Fruit fly (Drosophila melanogaster): ENCODE measurements around the gene nom.

Gene nom

DNA sequence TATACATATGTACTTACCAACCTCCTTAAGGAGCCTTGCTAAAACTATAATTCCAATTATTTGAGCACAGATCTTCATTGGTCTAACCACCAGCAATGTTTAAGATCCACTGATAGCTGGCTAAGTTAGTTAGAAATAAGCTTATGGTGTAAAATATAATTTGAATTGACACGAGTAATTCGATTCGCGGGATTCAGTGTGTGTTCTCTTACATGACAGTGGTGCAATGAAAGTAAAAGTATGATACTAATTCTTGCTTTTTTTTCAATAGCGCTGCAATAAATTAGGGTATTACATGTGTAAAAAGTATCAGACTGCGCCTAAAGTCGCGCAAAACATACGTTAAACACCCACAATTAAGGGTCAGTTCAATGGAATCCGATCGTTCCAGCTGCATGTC is 43.0 kb upstream of the nom start, which contains the start of gene CG33325:
Gene CG33325 (minus strand): TSS at position 101 of the 400 bp plus-strand sequence.
- no peak for TF ChIP-seq slbo (GFP tag; IDR thresholded peaks at IDR 0.05)
- no peak for TF ChIP-seq CoRest (tag; optimal IDR thresholded peaks at IDR 0.05)
- no peak for TF ChIP-seq chinmo (GFP tag; IDR thresholded peaks at IDR 0.05; ENCODE audit: partially characterized antibody)
- no peak for TF ChIP-seq tgo (GFP tag; IDR thresholded peaks at IDR 0.05)
- TF ChIP-seq Poxn (GFP tag; IDR thresholded peaks at IDR 0.05), result no peak
- no peak for TF ChIP-seq onecut (GFP tag; IDR thresholded peaks at IDR 0.05)
- no peak for TF ChIP-seq pan (optimal IDR thresholded peaks at IDR 0.05)
- no peak for TF ChIP-seq pan (GFP tag; optimal IDR thresholded peaks at IDR 0.05 in 1 of 2, IDR thresholded peaks at IDR 0.05 in 1 of 2)
- no peak for TF ChIP-seq CG12299 (tag; optimal IDR thresholded peaks at IDR 0.05)
- no peak for TF ChIP-seq gcm (GFP tag; optimal IDR thresholded peaks at IDR 0.05)
- TF ChIP-seq CG5953 (GFP tag; IDR thresholded peaks at IDR 0.05), result no peak
- no peak for TF ChIP-seq CG42726 (GFP tag; IDR thresholded peaks at IDR 0.05; ENCODE audit: partially characterized antibody)
- no peak for TF ChIP-seq Mad (GFP tag; optimal IDR thresholded peaks at IDR 0.05)
- TF ChIP-seq CG16863 (GFP tag; optimal IDR thresholded peaks at IDR 0.05), result no peak
- TF ChIP-seq Neu2 (GFP tag; optimal IDR thresholded peaks at IDR 0.05; ENCODE audit: borderline replicate concordance), result no peak
- no peak for TF ChIP-seq CG34422 (GFP tag; IDR thresholded peaks at IDR 0.05)
- TF ChIP-seq CG6689 (GFP tag; IDR thresholded peaks at IDR 0.05), result no peak

DNA sequence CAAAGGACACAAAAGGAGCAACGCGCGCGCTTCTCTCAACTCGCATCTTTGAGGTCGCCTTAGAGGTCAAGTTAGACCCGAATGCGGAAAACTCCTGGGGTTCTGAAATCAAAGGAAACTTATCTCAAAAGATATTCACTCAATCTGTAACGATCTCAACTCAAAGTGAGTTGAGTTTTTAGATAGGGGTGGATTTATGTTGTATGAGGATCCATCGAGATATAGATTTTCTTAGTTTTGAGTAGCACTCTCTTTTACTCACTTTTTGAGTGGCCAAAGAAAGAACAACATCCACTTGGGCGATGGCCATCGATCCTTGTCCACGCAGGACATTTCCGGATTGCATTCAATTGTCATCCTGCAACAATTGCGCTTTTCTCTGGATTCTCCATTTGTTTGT is 42.4 kb upstream of the nom start:
- TF ChIP-seq z (GFP tag; IDR thresholded peaks at IDR 0.05) (peak; percentile 96), pros (GFP tag; optimal IDR thresholded peaks at IDR 0.05) (peak; percentile 73), HHEX (GFP tag; optimal IDR thresholded peaks at IDR 0.05) (no peak), CG13894 (tag; optimal IDR thresholded peaks at IDR 0.05) (no peak), p53 (GFP tag; optimal IDR thresholded peaks at IDR 0.05) (no peak), en (GFP tag; optimal IDR thresholded peaks at IDR 0.05) (no peak), H2.0 (GFP tag; IDR thresholded peaks at IDR 0.05) (no peak)

DNA sequence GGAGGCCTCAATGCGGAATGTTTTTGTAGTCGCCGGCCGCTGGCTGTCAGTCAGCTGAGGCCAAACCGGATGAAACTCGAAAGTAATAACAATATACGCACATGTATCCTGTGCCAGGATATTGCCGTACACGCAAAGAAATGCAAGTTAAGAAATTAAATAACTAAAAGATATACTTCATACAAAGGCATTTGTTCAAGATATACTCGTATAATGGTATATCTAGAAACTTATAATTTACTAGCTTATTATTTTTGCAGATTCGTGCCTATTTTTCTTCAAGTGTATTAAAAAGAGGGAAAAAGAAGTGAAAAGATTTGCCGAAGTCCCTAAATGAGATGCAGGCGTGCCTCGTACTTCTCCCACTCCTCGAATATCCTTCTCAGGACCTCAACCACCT is 39.7 kb upstream of the nom start:
- TF ChIP-seq disco-r (GFP tag; optimal IDR thresholded peaks at IDR 0.05) (no peak), jumu (GFP tag; optimal IDR thresholded peaks at IDR 0.05) (no peak), CG18764 (GFP tag; optimal IDR thresholded peaks at IDR 0.05) (no peak), wek (GFP tag; optimal IDR thresholded peaks at IDR 0.05) (no peak), CG17385 (GFP tag; optimal IDR thresholded peaks at IDR 0.05) (no peak), dmrt11E (tag; optimal IDR thresholded peaks at IDR 0.05) (peak; percentile 55), fd102C (GFP tag; optimal IDR thresholded peaks at IDR 0.05) (peak; percentile 79), CG17829 (tag; optimal IDR thresholded peaks at IDR 0.05) (peak; percentile 25), CG9727 (GFP tag; optimal IDR thresholded peaks at IDR 0.05) (peak; percentile 62), cwo (GFP tag; optimal IDR thresholded peaks at IDR 0.05) (no peak), CG10267 (tag; optimal IDR thresholded peaks at IDR 0.05) (peak; percentile 3), Taf1 (GFP tag; IDR thresholded peaks at IDR 0.05) (no peak), ci (GFP tag; IDR thresholded peaks at IDR 0.05) (0 out of 3 replicates have a peak, but pooled peaks have one; percentile 11), amos (GFP tag; IDR thresholded peaks at IDR 0.05; ENCODE audit: partially characterized antibody) (no peak), CG8924 (tag; optimal IDR thresholded peaks at IDR 0.05) (peak; percentile 35), tio (GFP tag; optimal IDR thresholded peaks at IDR 0.05) (no peak), zf30C (GFP tag; optimal IDR thresholded peaks at IDR 0.05) (peak; percentile 65), sens (GFP tag) (peak; percentile 74), CG4404 (GFP tag; IDR thresholded peaks at IDR 0.05) (peak; percentile 65), bowl (GFP tag; IDR thresholded peaks at IDR 0.05) (no peak), Hsf (GFP tag; optimal IDR thresholded peaks at IDR 0.05) (peak; percentile 10), sd (tag; optimal IDR thresholded peaks at IDR 0.05) (no peak), CG12391 (tag; optimal IDR thresholded peaks at IDR 0.05) (peak; percentile 10), CG15479 (GFP tag; optimal IDR thresholded peaks at IDR 0.05) (peak; percentile 67), CG14710 (tag; optimal IDR thresholded peaks at IDR 0.05) (peak; percentile 5), CG8281 (tag; optimal IDR thresholded peaks at IDR 0.05) (no peak)

All from whole organism, embryonic.